Worm (Caenorhabditis elegans): ENCODE measurements around the gene F17C8.7.

- TF ChIP-seq W03F9.2 (tag; optimal IDR thresholded peaks at IDR 0.05) (peak; percentile 36), him-1 (tag; optimal IDR thresholded peaks at IDR 0.05) (peak; percentile 63), dao-5 (tag; optimal IDR thresholded peaks at IDR 0.05) (peak; percentile 84)
Observed at ce11 chrIII:4689595-4689994, 45.9 kb upstream of the F17C8.7 start.

Data from whole organism, L4/young adult.